Fruit fly (Drosophila melanogaster) whole organism, embryonic: ENCODE results near the gene CG12301.

Experiments
- Ada2b ChIP-seq: fragments of 200-800 bp; sonication (Bioruptor generic); IDR thresholded peaks from 2 replicates; pipeline ENCODE4 v1.3.6; 2022; ENCODE audit warnings: missing biosample characterization, missing genetic modification characterization
- Bdp1 ChIP-seq: fragments of 200-800 bp; sonication (Bioruptor generic); optimal IDR thresholded peaks from 3 replicates; lab custom pipeline; 2016; ENCODE audit warnings: missing biosample characterization, missing genetic modification characterization
- CG10431 ChIP-seq: fragments of 200-800 bp; sonication (Bioruptor generic); optimal IDR thresholded peaks from 3 replicates; lab custom pipeline; 2018; ENCODE audit warnings: missing biosample characterization, mild to moderate bottlenecking, missing genetic modification characterization
- CG10462 ChIP-seq: fragments of 200-800 bp; sonication (Bioruptor generic); optimal IDR thresholded peaks from 2 replicates; lab custom pipeline; 2016; ENCODE audit warnings: missing biosample characterization, missing genetic modification characterization
- CG11504 ChIP-seq: fragments of 200-800 bp; sonication (Bioruptor generic); optimal IDR thresholded peaks from 3 replicates; lab custom pipeline; 2019; ENCODE audit warnings: missing biosample characterization, mild to moderate bottlenecking, missing genetic modification characterization, moderate library complexity
- CG11696 ChIP-seq: fragments of 200-800 bp; sonication (Bioruptor generic); IDR thresholded peaks from 2 replicates; pipeline ENCODE4 v1.3.6; 2022; ENCODE audit warnings: missing biosample characterization, missing genetic modification characterization
- CG12659 ChIP-seq: fragments of 200-800 bp; sonication (Bioruptor generic); optimal IDR thresholded peaks from 3 replicates; lab custom pipeline; 2017; ENCODE audit warnings: mild to moderate bottlenecking, missing biosample characterization, missing genetic modification reagents, missing genetic modification characterization
- CG12769 ChIP-seq: fragments of 200-800 bp; sonication (Bioruptor generic); optimal IDR thresholded peaks from 2 replicates; lab custom pipeline; 2019; ENCODE audit warnings: missing biosample characterization, mild to moderate bottlenecking, missing genetic modification characterization, moderate library complexity
- CG15073 ChIP-seq: fragments of 200-800 bp; sonication (Bioruptor generic); optimal IDR thresholded peaks from 2 replicates; lab custom pipeline; 2016; ENCODE audit warnings: missing biosample characterization, missing genetic modification characterization
- CG17361 ChIP-seq: fragments of 200-800 bp; sonication (Bioruptor generic); IDR thresholded peaks from 3 replicates; pipeline ENCODE4 v1.3.6; 2022; ENCODE audit warnings: missing biosample characterization, missing genetic modification characterization
- CG17568 ChIP-seq: fragments of 200-800 bp; sonication (Bioruptor generic); optimal IDR thresholded peaks from 2 replicates; lab custom pipeline; 2018; ENCODE audit warnings: missing biosample characterization, mild to moderate bottlenecking, missing genetic modification characterization, moderate library complexity
- CG17612 ChIP-seq: fragments of 200-800 bp; sonication (Bioruptor generic); IDR thresholded peaks from 2 replicates; pipeline ENCODE4 v1.3.6; 2022; ENCODE audit warnings: missing biosample characterization, missing genetic modification characterization
- CG1832 ChIP-seq: fragments of 200-800 bp; sonication (Bioruptor generic); optimal IDR thresholded peaks from 2 replicates; lab custom pipeline; 2017; ENCODE audit warnings: missing biosample characterization, mild to moderate bottlenecking, missing genetic modification characterization, inconsistent platforms
- CG2202 ChIP-seq: fragments of 200-800 bp; sonication (Bioruptor generic); optimal IDR thresholded peaks from 2 replicates; lab custom pipeline; 2018; ENCODE audit warnings: missing biosample characterization, mild to moderate bottlenecking, missing genetic modification characterization
- CG31441 ChIP-seq: fragments of 200-800 bp; sonication (Bioruptor generic); IDR thresholded peaks from 2 replicates; pipeline ENCODE4 v1.3.6; 2022; ENCODE audit warnings: missing biosample characterization, missing genetic modification characterization
- CG4328 ChIP-seq: fragments of 200-800 bp; sonication (Bioruptor generic); optimal IDR thresholded peaks from 3 replicates; lab custom pipeline; 2017; ENCODE audit warnings: missing biosample characterization, missing genetic modification reagents, missing genetic modification characterization
- CG8765 ChIP-seq: fragments of 200-800 bp; sonication (Bioruptor generic); IDR thresholded peaks from 2 replicates; pipeline ENCODE4 v1.3.6; 2022; ENCODE audit warnings: missing biosample characterization, missing genetic modification characterization
- CG9215 ChIP-seq: fragments of 200-800 bp; sonication (Bioruptor generic); IDR thresholded peaks from 2 replicates; pipeline ENCODE4 v1.3.6; 2022; ENCODE audit warnings: missing biosample characterization, missing genetic modification characterization
- CG9727 ChIP-seq: fragments of 200-800 bp; sonication (Bioruptor generic); optimal IDR thresholded peaks from 3 replicates; lab custom pipeline; 2017; ENCODE audit warnings: missing biosample characterization, mild to moderate bottlenecking, missing genetic modification characterization
- Dek ChIP-seq: fragments of 200-800 bp; sonication (Bioruptor generic); optimal IDR thresholded peaks from 3 replicates; lab custom pipeline; 2019; ENCODE audit warnings: missing biosample characterization, mild to moderate bottlenecking, missing genetic modification characterization, moderate library complexity
- Doc2 ChIP-seq: fragments of 200-800 bp; sonication (Bioruptor generic); IDR thresholded peaks from 2 replicates; pipeline ENCODE4 v1.3.6; 2022; ENCODE audit warnings: missing biosample characterization, missing genetic modification characterization
- Hmr ChIP-seq: fragments of 200-800 bp; sonication (Bioruptor generic); optimal IDR thresholded peaks from 3 replicates; lab custom pipeline; 2017; ENCODE audit warnings: mild to moderate bottlenecking, missing biosample characterization, missing genetic modification reagents, missing genetic modification characterization
- NFAT ChIP-seq: fragments of 200-800 bp; sonication (Bioruptor generic); IDR thresholded peaks from 2 replicates; pipeline ENCODE4 v1.3.6; 2022; ENCODE audit warnings: missing biosample characterization, missing genetic modification characterization
- Side ChIP-seq: fragments of 200-800 bp; sonication (Bioruptor generic); optimal IDR thresholded peaks from 2 replicates; lab custom pipeline; 2016; ENCODE audit warnings: missing biosample characterization, missing genetic modification characterization
- al ChIP-seq: fragments of 200-800 bp; sonication (Bioruptor generic); IDR thresholded peaks from 2 replicates; pipeline ENCODE4 v1.3.6; 2022; ENCODE audit warnings: missing biosample characterization, missing genetic modification characterization
- ap ChIP-seq: fragments of 200-800 bp; sonication (Bioruptor generic); IDR thresholded peaks from 2 replicates; pipeline ENCODE4 v1.3.6; 2022; ENCODE audit warnings: missing biosample characterization, missing genetic modification characterization
- ash1 ChIP-seq: fragments of 200-800 bp; sonication (Bioruptor generic); optimal IDR thresholded peaks from 2 replicates; lab custom pipeline; 2018; ENCODE audit warnings: missing biosample characterization, mild to moderate bottlenecking, missing genetic modification characterization
- bigmax ChIP-seq: fragments of 200-800 bp; sonication (Bioruptor generic); optimal IDR thresholded peaks from 2 replicates; lab custom pipeline; 2018; ENCODE audit warnings: missing biosample characterization, mild to moderate bottlenecking, missing genetic modification characterization
- btn ChIP-seq: fragments of 200-800 bp; sonication (Bioruptor generic); optimal IDR thresholded peaks from 2 replicates; lab custom pipeline; 2016; ENCODE audit warnings: missing biosample characterization, missing genetic modification characterization
- chn ChIP-seq: fragments of 200-800 bp; sonication (Bioruptor generic); optimal IDR thresholded peaks from 2 replicates; lab custom pipeline; 2016; ENCODE audit warnings: missing biosample characterization, missing genetic modification characterization
- crc ChIP-seq: fragments of 200-800 bp; sonication (Bioruptor generic); optimal IDR thresholded peaks from 2 replicates; lab custom pipeline; 2016; ENCODE audit warnings: missing biosample characterization, missing genetic modification characterization
- dpn ChIP-seq, 2 experiments: fragments of 200-800 bp; sonication (Bioruptor generic); optimal IDR thresholded peaks; 3 replicates each; lab custom pipeline; 2016; ENCODE audit warnings: missing biosample characterization in 2 of 2, missing genetic modification characterization in 2 of 2
- eve ChIP-seq, 2 experiments: fragments of >200 bp; optimal IDR thresholded peaks; 2 replicates each; lab custom pipeline; 2017; ENCODE audit warnings: missing biosample characterization in 2 of 2, missing genetic modification characterization in 2 of 2
- fd96Cb ChIP-seq: fragments of 200-800 bp; sonication (Bioruptor generic); optimal IDR thresholded peaks from 2 replicates; lab custom pipeline; 2018; ENCODE audit warnings: missing biosample characterization, mild to moderate bottlenecking, missing genetic modification characterization, moderate library complexity
- fru ChIP-seq: fragments of >200 bp; optimal IDR thresholded peaks from 2 replicates; lab custom pipeline; 2017
- gce ChIP-seq: fragments of 200-800 bp; sonication (Bioruptor generic); IDR thresholded peaks from 3 replicates; pipeline ENCODE4 v1.3.6; 2022; ENCODE audit warnings: missing biosample characterization, missing genetic modification characterization
- ken ChIP-seq: fragments of 200-800 bp; sonication (Bioruptor generic); IDR thresholded peaks from 3 replicates; pipeline ENCODE4 v1.3.6; 2022; ENCODE audit warnings: missing biosample characterization, missing genetic modification characterization
- lov ChIP-seq, 2 experiments: fragments of 200-800 bp in 1 of 2; fragments of >200 bp in 1 of 2; sonication (Bioruptor generic) in 1 of 2; IDR thresholded peaks in 1 of 2; optimal IDR thresholded peaks in 1 of 2; 2 replicates in 1 of 2; 3 replicates in 1 of 2; pipeline versions ENCODE4 v1.3.6 to Lab custom; 2017 to 2022; ENCODE audit warnings: missing biosample characterization in 1 of 2, missing genetic modification characterization in 1 of 2
- nom ChIP-seq: fragments of 200-800 bp; sonication (Bioruptor generic); optimal IDR thresholded peaks from 2 replicates; lab custom pipeline; 2017; ENCODE audit warnings: missing biosample characterization, missing genetic modification characterization, mild to moderate bottlenecking, moderate library complexity, missing genetic modification reagents
- pnt ChIP-seq: fragments of 200-800 bp; sonication (Bioruptor generic); optimal IDR thresholded peaks from 3 replicates; lab custom pipeline; 2016; ENCODE audit warnings: missing biosample characterization, missing genetic modification characterization
- pzg ChIP-seq: fragments of 200-800 bp; sonication (Bioruptor generic); optimal IDR thresholded peaks from 3 replicates; lab custom pipeline; 2018; ENCODE audit warnings: missing biosample characterization, mild to moderate bottlenecking, missing genetic modification characterization, moderate library complexity
- ranshi ChIP-seq: fragments of 200-800 bp; sonication (Bioruptor generic); IDR thresholded peaks from 2 replicates; pipeline ENCODE4 v1.3.6; 2022; ENCODE audit warnings: missing biosample characterization, missing genetic modification characterization
- ssp ChIP-seq: fragments of 200-800 bp; sonication (Bioruptor generic); IDR thresholded peaks from 2 replicates; pipeline ENCODE4 v1.3.6; 2022; ENCODE audit warnings: missing biosample characterization, missing genetic modification characterization
- stwl ChIP-seq: fragments of 200-800 bp; sonication (Bioruptor generic); optimal IDR thresholded peaks from 3 replicates; lab custom pipeline; 2018; ENCODE audit warnings: missing biosample characterization, mild to moderate bottlenecking, missing genetic modification characterization, moderate library complexity
- tin ChIP-seq: fragments of 200-800 bp; sonication (Bioruptor generic); optimal IDR thresholded peaks from 3 replicates; lab custom pipeline; 2016; ENCODE audit warnings: missing biosample characterization, missing genetic modification characterization
- wek ChIP-seq: fragments of 200-800 bp; sonication (Bioruptor generic); optimal IDR thresholded peaks from 3 replicates; lab custom pipeline; 2018; ENCODE audit warnings: missing biosample characterization, mild to moderate bottlenecking, missing genetic modification characterization, moderate library complexity
- zen2 ChIP-seq: fragments of 200-800 bp; sonication (Bioruptor generic); IDR thresholded peaks from 3 replicates; pipeline ENCODE4 v1.3.6; 2022; ENCODE audit warnings: missing biosample characterization, missing genetic modification characterization; ENCODE audit not compliant: partially characterized antibody
- zf30C ChIP-seq: fragments of 200-800 bp; sonication (Bioruptor generic); optimal IDR thresholded peaks from 3 replicates; lab custom pipeline; 2018; ENCODE audit warnings: missing biosample characterization, mild to moderate bottlenecking, missing genetic modification characterization

Gene CG12301

dm6 chr3L:15534274-15535227 is 46.0 kb upstream of the CG12301 start (continued):
- TF ChIP-seq dpn (GFP tag; optimal IDR thresholded peaks at IDR 0.05; lab: Kevin White, UChicago) (peak; percentile 59 to 66), stwl (tag; lab: Kevin White, UChicago) (no peak), chn (peak; percentile 52), Side (GFP tag; lab: Kevin White, UChicago) (peak; percentile 32), CG12659 (GFP tag; lab: Kevin White, UChicago) (peak; percentile 77), CG17361 (GFP tag; lab: Robert Waterston, UW) (peak; percentile 90), CG31441 (GFP tag; lab: Robert Waterston, UW) (peak; percentile 59; the same call in 1 of the 2 replicates), zf30C (GFP tag; lab: Kevin White, UChicago) (no peak), gce (GFP tag; lab: Robert Waterston, UW) (no peak), pzg (GFP tag; lab: Kevin White, UChicago) (no peak), CG10431 (peak; percentile 15), crc (GFP tag; lab: Kevin White, UChicago) (no peak), Doc2 (GFP tag; lab: Robert Waterston, UW) (no peak), al (no peak), CG1832 (no peak), ken (0 out of 3 replicates have a peak, but pooled peaks have one; percentile 38), CG8765 (GFP tag; lab: Robert Waterston, UW) (no peak), tin (GFP tag; lab: Kevin White, UChicago) (peak; percentile 28), zen2 (no peak), CG17568 (no peak), lov (optimal IDR thresholded peaks at IDR 0.05; lab: Kevin White, UChicago) (no peak), lov (GFP tag; IDR thresholded peaks at IDR 0.05; lab: Robert Waterston, UW) (no peak), CG11696 (GFP tag; lab: Robert Waterston, UW) (no peak), CG12769 (tag; lab: Kevin White, UChicago) (peak; percentile 61), CG17612 (no peak), CG4328 (peak; percentile 50), CG2202 (tag; lab: Kevin White, UChicago) (peak; percentile 28), bigmax (GFP tag; lab: Kevin White, UChicago) (no peak), ap (GFP tag; lab: Robert Waterston, UW) (0 out of 2 replicates have a peak, but pooled peaks have one; percentile 7), pnt (GFP tag; lab: Kevin White, UChicago) (peak; percentile 56), eve (GFP tag; optimal IDR thresholded peaks at IDR 0.05; lab: Kevin White, UChicago) (peak in 1 of 2 experiments; percentile 92), CG9727 (peak; percentile 80), ash1 (GFP tag; lab: Kevin White, UChicago) (no peak), btn (GFP tag; lab: Kevin White, UChicago) (peak; percentile 38), ssp (GFP tag; lab: Robert Waterston, UW) (no peak), CG9215 (GFP tag; lab: Robert Waterston, UW) (peak; percentile 60), Ada2b (GFP tag; lab: Robert Waterston, UW) (peak; percentile 7; the same call in 1 of the 2 replicates), ranshi (GFP tag; lab: Robert Waterston, UW) (no peak; the same call in 1 of the 2 replicates), CG10462 (GFP tag; lab: Kevin White, UChicago) (peak; percentile 49), NFAT (no peak), fru (lab: Kevin White, UChicago) (no peak), Dek (tag; lab: Kevin White, UChicago) (peak; percentile 70), nom (no peak), fd96Cb (tag; lab: Kevin White, UChicago) (peak; percentile 57), CG11504 (tag; lab: Kevin White, UChicago) (peak; percentile 68), CG15073 (no peak), Hmr (peak; percentile 79), Bdp1 (GFP tag; lab: Kevin White, UChicago) (peak; percentile 1), wek (GFP tag; lab: Kevin White, UChicago) (no peak)
